Fruit fly (Drosophila melanogaster): ENCODE data around the gene Rb97D.
A peak's percentile ranks its signal among the peaks of the same experiment; 100 is the strongest.

DNA sequence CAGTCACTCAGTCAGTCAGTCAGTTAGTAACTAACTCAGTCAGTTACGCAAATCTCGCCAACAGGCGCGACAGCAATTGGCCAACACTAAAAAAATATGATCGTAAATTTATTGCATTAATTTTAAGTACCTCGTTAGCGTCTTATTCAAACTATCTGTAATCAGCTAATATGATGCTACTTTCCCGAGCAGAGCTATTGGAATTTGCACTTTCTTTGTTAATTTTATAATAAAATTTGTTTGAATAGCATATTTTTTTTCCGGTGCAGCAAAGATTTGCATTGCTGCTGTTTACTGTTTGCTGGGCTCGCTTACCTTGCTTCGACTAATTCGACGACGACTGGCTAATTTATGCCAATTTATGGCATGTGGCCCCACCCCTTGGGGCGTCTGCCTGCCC is 14.5 kb upstream of the Rb97D start:
- TF ChIP-seq CG7101 (tag; optimal IDR thresholded peaks at IDR 0.05) = no peak
- peak; percentile 7 for TF ChIP-seq CG7045 (GFP tag; optimal IDR thresholded peaks at IDR 0.05)
- no peak for TF ChIP-seq cnc (optimal IDR thresholded peaks at IDR 0.05)

All from whole organism, adult.